Fruit fly (Drosophila melanogaster): Measurements from ENCODE around the gene CG33725.

DNA sequence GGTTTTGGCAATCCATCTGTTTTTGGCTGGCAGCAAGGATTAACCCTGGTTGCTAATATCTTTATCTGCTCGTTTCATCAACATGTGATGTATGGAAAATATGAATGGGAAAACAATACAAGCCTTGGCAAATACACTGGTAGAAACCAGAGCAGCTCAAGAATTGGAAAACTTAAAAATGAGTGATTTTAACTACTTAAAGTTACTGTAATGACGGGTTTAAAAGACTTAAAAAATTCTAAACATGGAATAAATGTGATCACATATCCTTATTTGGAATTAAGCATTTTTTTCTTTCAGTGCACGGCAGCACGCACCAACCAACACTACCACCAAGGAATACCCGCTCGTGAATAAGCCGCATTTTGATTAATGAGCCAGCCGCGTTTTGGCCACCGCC lies 17.2 kb upstream of the CG33725 start:
- TF ChIP-seq pan (optimal IDR thresholded peaks at IDR 0.05) (no peak), OdsH (GFP tag; optimal IDR thresholded peaks at IDR 0.05) (no peak), Dfd (GFP tag; optimal IDR thresholded peaks at IDR 0.05) (no peak), Dif (GFP tag; optimal IDR thresholded peaks at IDR 0.05; ENCODE audit: partially characterized antibody) (no peak), Hnf4 (GFP tag; optimal IDR thresholded peaks at IDR 0.05) (no peak), dmrt93B (GFP tag; optimal IDR thresholded peaks at IDR 0.05) (no peak), Abd-B (GFP tag; optimal IDR thresholded peaks at IDR 0.05) (no peak), dsf (GFP tag; optimal IDR thresholded peaks at IDR 0.05; ENCODE audit: borderline replicate concordance) (no peak), HLH106 (tag; optimal IDR thresholded peaks at IDR 0.05) (peak; percentile 49), fru (GFP tag; optimal IDR thresholded peaks at IDR 0.05) (peak; percentile 32), usp (GFP tag; optimal IDR thresholded peaks at IDR 0.05) (no peak)
